Worm (Caenorhabditis elegans) whole organism, L4 larva: ENCODE results near the gene rbm-22.

Source experiments
- F10B5.3 ChIP-seq: sonication (generic microtip); optimal IDR thresholded peaks from 2 replicates; lab custom pipeline; 2016; ENCODE audit warnings: mild to moderate bottlenecking, missing genetic modification characterization, missing compliant biosample characterization
- F26F4.8 ChIP-seq: fragments of 200-800 bp; sonication (Bioruptor generic); conservative IDR thresholded peaks from 2 replicates; pipeline ENCODE4 v1.3.6; 2022; ENCODE audit warnings: missing genetic modification characterization, missing compliant biosample characterization
- F37D6.2 ChIP-seq: sonication (generic microtip); optimal IDR thresholded peaks from 2 replicates; lab custom pipeline; 2016; ENCODE audit warnings: mild to moderate bottlenecking, missing genetic modification characterization, missing compliant biosample characterization
- R02D3.7 ChIP-seq: fragments of 150-350 bp; sonication (generic microtip); optimal IDR thresholded peaks from 3 replicates; lab custom pipeline; 2014; ENCODE audit warnings: missing biosample characterization, missing genetic modification characterization
- T20F7.1 ChIP-seq: fragments of 200-800 bp; sonication (Bioruptor generic); optimal IDR thresholded peaks from 2 replicates; lab custom pipeline; 2018; ENCODE audit warnings: mild to moderate bottlenecking, missing genetic modification characterization, missing compliant biosample characterization
- T26A8.4 ChIP-seq: fragments of 200-800 bp; sonication (Bioruptor generic); IDR thresholded peaks from 2 replicates; pipeline ENCODE4 v1.3.6; 2022; ENCODE audit warnings: missing genetic modification characterization, missing compliant biosample characterization
- Y105C5A.15 ChIP-seq: fragments of 200-800 bp; sonication (Bioruptor generic); IDR thresholded peaks from 2 replicates; pipeline ENCODE4 v1.3.6; 2022; ENCODE audit warnings: missing genetic modification characterization, missing compliant biosample characterization
- Y75B8A.6 ChIP-seq: fragments of 200-800 bp; sonication (Bioruptor generic); IDR thresholded peaks from 2 replicates; pipeline ENCODE4 v1.3.6; 2022; ENCODE audit warnings: missing genetic modification reagents, missing genetic modification characterization, missing compliant biosample characterization
- aha-1 ChIP-seq: fragments of 150-350 bp; peaks from one replicate; lab custom pipeline; 2014; ENCODE audit warnings: missing biosample characterization, missing genetic modification characterization
- aly-2 ChIP-seq: sonication (generic microtip); optimal IDR thresholded peaks from 2 replicates; lab custom pipeline; 2018; ENCODE audit warnings: missing biosample characterization, missing genetic modification characterization
- arid-1 ChIP-seq: fragments of 200-800 bp; sonication (Bioruptor generic); conservative IDR thresholded peaks from 2 replicates; pipeline ENCODE4 v1.3.6; 2022; ENCODE audit warnings: missing genetic modification reagents, missing genetic modification characterization, missing compliant biosample characterization
- attf-4 ChIP-seq: sonication (generic microtip); optimal IDR thresholded peaks from 3 replicates; lab custom pipeline; 2017; ENCODE audit warnings: missing biosample characterization, missing genetic modification characterization
- ceh-82 ChIP-seq: sonication (generic microtip); optimal IDR thresholded peaks from 2 replicates; lab custom pipeline; 2017; ENCODE audit warnings: missing biosample characterization, missing genetic modification characterization
- ctbp-1 ChIP-seq: fragments of 200-800 bp; sonication (Bioruptor generic); IDR thresholded peaks from 2 replicates; pipeline ENCODE4 v1.3.6; 2022; ENCODE audit warnings: missing genetic modification reagents, missing genetic modification characterization, missing compliant biosample characterization
- daf-12 ChIP-seq: fragments of 150-350 bp; optimal IDR thresholded peaks from 2 replicates; lab custom pipeline; 2014; ENCODE audit warnings: missing biosample characterization, missing genetic modification reagents, missing genetic modification characterization
- daf-16 ChIP-seq, 3 experiments: sonication (generic microtip); optimal IDR thresholded peaks; 2 replicates each; lab custom pipeline; 2016 to 2017; ENCODE audit warnings: missing genetic modification characterization in 3 of 3, missing genetic modification reagents in 3 of 3, mild to moderate bottlenecking in 2 of 3, missing compliant biosample characterization in 2 of 3, missing biosample characterization in 1 of 3, moderate library complexity in 1 of 3
- daf-19 ChIP-seq: fragments of 200-800 bp; sonication (Bioruptor generic); conservative IDR thresholded peaks from 2 replicates; pipeline ENCODE4 v1.3.6; 2022; ENCODE audit warnings: missing genetic modification characterization, missing compliant biosample characterization
- daf-8 ChIP-seq: fragments of 200-800 bp; sonication (Bioruptor generic); IDR thresholded peaks from 2 replicates; pipeline ENCODE4 v1.3.6; 2022; ENCODE audit warnings: missing genetic modification characterization, missing compliant biosample characterization
- dmd-8 ChIP-seq: fragments of 200-800 bp; sonication (Bioruptor generic); IDR thresholded peaks from 2 replicates; pipeline ENCODE4 v1.3.6; 2022; ENCODE audit warnings: missing genetic modification characterization, missing compliant biosample characterization
- egl-43 ChIP-seq: fragments of 200-800 bp; sonication (Bioruptor generic); IDR thresholded peaks from 2 replicates; pipeline ENCODE4 v1.3.6; 2022; ENCODE audit warnings: missing genetic modification reagents, missing genetic modification characterization, missing compliant biosample characterization
- fkh-10 ChIP-seq: fragments of 150-350 bp; optimal IDR thresholded peaks from 2 replicates; lab custom pipeline; 2014; ENCODE audit warnings: missing biosample characterization, missing genetic modification reagents, missing genetic modification characterization
- fos-1 ChIP-seq: fragments of 150-350 bp; optimal IDR thresholded peaks from 2 replicates; lab custom pipeline; 2014; ENCODE audit warnings: missing biosample characterization, missing genetic modification characterization
- hlh-11 ChIP-seq: fragments of 200-800 bp; sonication (Bioruptor generic); optimal IDR thresholded peaks from 2 replicates; lab custom pipeline; 2018; ENCODE audit warnings: mild to moderate bottlenecking, missing genetic modification characterization, missing compliant biosample characterization
- lin-1 ChIP-seq: fragments of 200-800 bp; sonication (Bioruptor generic); IDR thresholded peaks from 2 replicates; pipeline ENCODE4 v1.3.6; 2022; ENCODE audit warnings: missing genetic modification reagents, missing genetic modification characterization, missing compliant biosample characterization
- lin-13 ChIP-seq: fragments of 150-350 bp; optimal IDR thresholded peaks from 2 replicates; lab custom pipeline; 2014; ENCODE audit warnings: missing biosample characterization, missing genetic modification reagents, missing genetic modification characterization
- mes-2 ChIP-seq: sonication (generic microtip); optimal IDR thresholded peaks from 2 replicates; lab custom pipeline; 2016; ENCODE audit warnings: missing genotype, mild to moderate bottlenecking, missing genetic modification characterization, missing compliant biosample characterization; ENCODE audit not compliant: poor library complexity, severe bottlenecking
- nhr-28 ChIP-seq: fragments of 150-350 bp; optimal IDR thresholded peaks from 2 replicates; lab custom pipeline; 2014; ENCODE audit warnings: missing biosample characterization, missing genetic modification characterization
- nhr-41 ChIP-seq: fragments of 200-800 bp; sonication (Bioruptor generic); IDR thresholded peaks from 2 replicates; pipeline ENCODE4 v1.3.6; 2022; ENCODE audit warnings: missing genetic modification reagents, missing genetic modification characterization, missing compliant biosample characterization
- pqm-1 ChIP-seq: sonication (generic microtip); optimal IDR thresholded peaks from 2 replicates; lab custom pipeline; 2017; ENCODE audit warnings: missing biosample characterization, missing genetic modification characterization
- set-16 ChIP-seq: fragments of 200-800 bp; sonication (Bioruptor generic); IDR thresholded peaks from 2 replicates; pipeline ENCODE4 v1.3.6; 2022; ENCODE audit warnings: missing genetic modification reagents, missing genetic modification characterization, missing compliant biosample characterization
- snpc-4 ChIP-seq: fragments of 150-350 bp; optimal IDR thresholded peaks from 2 replicates; lab custom pipeline; 2014; ENCODE audit warnings: missing biosample characterization, missing genetic modification characterization
- tra-1 ChIP-seq: fragments of 200-800 bp; sonication (Bioruptor generic); IDR thresholded peaks from 2 replicates; pipeline ENCODE4 v1.3.6; 2022; ENCODE audit warnings: missing genetic modification reagents, missing genetic modification characterization, missing compliant biosample characterization
- unc-62 ChIP-seq, 3 experiments: fragments of 150-350 bp in 1 of 3; sonication (generic microtip); optimal IDR thresholded peaks in 2 of 3; peaks in 1 of 3; 1 replicate in 1 of 3; 2 replicates in 2 of 3; lab custom pipeline; 2014 to 2017; ENCODE audit warnings: missing biosample characterization in 3 of 3, missing genetic modification characterization in 3 of 3, missing genetic modification reagents in 3 of 3, missing genotype in 1 of 3
- vab-7 ChIP-seq: fragments of 200-800 bp; sonication (Bioruptor generic); IDR thresholded peaks from 2 replicates; pipeline ENCODE4 v1.3.6; 2022; ENCODE audit warnings: missing genetic modification reagents, missing genetic modification characterization, missing compliant biosample characterization
- zag-1 ChIP-seq: fragments of 150-350 bp; optimal IDR thresholded peaks from 2 replicates; lab custom pipeline; 2014; ENCODE audit warnings: missing biosample characterization, missing genetic modification characterization
- zip-11 ChIP-seq: fragments of 200-800 bp; sonication (Bioruptor generic); IDR thresholded peaks from 2 replicates; pipeline ENCODE4 v1.3.6; 2022; ENCODE audit warnings: missing genetic modification characterization, missing compliant biosample characterization

rbm-22 gene

ce11 chrIV:10898160-10898559 is 37.0 kb downstream of the rbm-22 start:
- TF ChIP-seq unc-62 (GFP tag; optimal IDR thresholded peaks at IDR 0.05 in 1 of 2; lab: Kevin White, UChicago), result peak in 1 of 2 experiments; percentile 92
- no peak for TF ChIP-seq unc-62 (tag; optimal IDR thresholded peaks at IDR 0.05; lab: Kevin White, UChicago)
- TF ChIP-seq aha-1 (tag; lab: Kevin White, UChicago), result peak; percentile 48
- no peak for TF ChIP-seq snpc-4 (tag; lab: Kevin White, UChicago)
- no peak for TF ChIP-seq F37D6.2

DNA sequence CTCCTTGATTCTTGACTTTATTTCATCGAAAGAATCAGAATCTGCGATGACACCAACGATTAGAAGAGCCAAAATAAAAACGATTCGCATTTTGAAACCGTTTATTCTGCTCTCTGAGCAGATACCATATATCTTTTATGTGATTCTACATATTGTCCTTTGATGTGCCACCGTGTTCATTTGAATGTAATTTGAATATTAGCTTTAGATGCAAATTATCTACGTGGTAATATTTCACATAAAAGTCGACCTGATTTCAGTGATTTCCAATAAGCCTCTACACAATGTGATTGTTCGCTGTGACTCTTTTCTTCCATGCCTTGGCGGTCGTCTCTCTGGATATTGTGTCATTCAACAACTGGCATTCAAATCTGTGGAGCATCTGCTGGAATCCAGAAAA is 37.9 kb downstream of the rbm-22 start, which contains the start of the genes F13E9.9 and F13E9.19:
Gene F13E9.9, minus strand, starts transcription at position 101 of the 400 bp plus-strand sequence.
Gene F13E9.19, plus strand, starts transcription at position 316 of the 400 bp plus-strand sequence.
- TF ChIP-seq ctbp-1 (GFP tag; lab: Robert Waterston, UW), result no peak
- TF ChIP-seq arid-1 (GFP tag; lab: Robert Waterston, UW), result no peak
- TF ChIP-seq pqm-1 (tag; lab: Kevin White, UChicago), result no peak
- no peak for TF ChIP-seq set-16 (GFP tag; lab: Robert Waterston, UW)
- no peak for TF ChIP-seq vab-7 (GFP tag; lab: Robert Waterston, UW)
- TF ChIP-seq daf-19, result no peak
- no peak for TF ChIP-seq hlh-11 (tag; lab: Kevin White, UChicago)
- TF ChIP-seq daf-8 (GFP tag; lab: Robert Waterston, UW), result no peak
- no peak for TF ChIP-seq T26A8.4 (GFP tag; lab: Robert Waterston, UW)
- TF ChIP-seq daf-12 (tag; lab: Kevin White, UChicago), result no peak
- TF ChIP-seq dmd-8, result no peak
- no peak for TF ChIP-seq F26F4.8 (GFP tag; lab: Robert Waterston, UW)
- TF ChIP-seq F10B5.3 (tag; lab: Kevin White, UChicago), result no peak
- no peak for TF ChIP-seq zip-11
- no peak for TF ChIP-seq Y105C5A.15 (GFP tag; lab: Robert Waterston, UW)
- no peak for TF ChIP-seq lin-13 (GFP tag; lab: Kevin White, UChicago)
- TF ChIP-seq ceh-82 (tag; lab: Kevin White, UChicago), result no peak
- TF ChIP-seq zag-1 (tag; lab: Kevin White, UChicago), result no peak
- no peak for TF ChIP-seq fkh-10 (GFP tag; lab: Kevin White, UChicago)
- TF ChIP-seq mes-2 (tag; lab: Kevin White, UChicago), result no peak

- TF ChIP-seq attf-4 (tag; lab: Kevin White, UChicago) (no peak), fkh-10 (GFP tag; lab: Kevin White, UChicago) (no peak), daf-16 (GFP tag; optimal IDR thresholded peaks at IDR 0.05; lab: Kevin White, UChicago) (no peak), daf-16 (tag; optimal IDR thresholded peaks at IDR 0.05; lab: Kevin White, UChicago) (no peak), aly-2 (tag; lab: Kevin White, UChicago) (no peak), ctbp-1 (GFP tag; lab: Robert Waterston, UW) (no peak), nhr-28 (tag; lab: Kevin White, UChicago) (no peak), lin-1 (GFP tag; lab: Robert Waterston, UW) (no peak), tra-1 (GFP tag; lab: Robert Waterston, UW) (no peak), nhr-41 (no peak), ceh-82 (tag; lab: Kevin White, UChicago) (no peak), Y75B8A.6 (GFP tag; lab: Robert Waterston, UW) (no peak), R02D3.7 (tag; lab: Kevin White, UChicago) (no peak), vab-7 (GFP tag; lab: Robert Waterston, UW) (no peak), T20F7.1 (GFP tag; lab: Kevin White, UChicago) (no peak), daf-8 (GFP tag; lab: Robert Waterston, UW) (no peak), egl-43 (GFP tag; lab: Robert Waterston, UW) (no peak), fos-1 (tag; lab: Kevin White, UChicago) (no peak)
These were observed 38.9 kb downstream of the rbm-22 start, which contains the start of gene srlf-30 for ce11 chrIV:10900083-10900482. srlf-30 (plus strand) TSS chrIV:10900383.
